Fruit fly (Drosophila melanogaster): Measurements from ENCODE around the gene CG7857.

- TF ChIP-seq CG17568 (GFP tag; optimal IDR thresholded peaks at IDR 0.05) (no peak), gsb-n (tag; optimal IDR thresholded peaks at IDR 0.05) (no peak), CG10431 (GFP tag; optimal IDR thresholded peaks at IDR 0.05) (no peak), Ets65A (GFP tag) (no peak), CG33213 (GFP tag; optimal IDR thresholded peaks at IDR 0.05) (no peak), sens-2 (GFP tag; IDR thresholded peaks at IDR 0.05) (no peak), CG9437 (GFP tag; optimal IDR thresholded peaks at IDR 0.05) (no peak), CG12071 (GFP tag; optimal IDR thresholded peaks at IDR 0.05) (no peak), vnd (GFP tag; IDR thresholded peaks at IDR 0.05; ENCODE audit: partially characterized antibody) (no peak), toy (GFP tag; IDR thresholded peaks at IDR 0.05) (no peak), crc (GFP tag; optimal IDR thresholded peaks at IDR 0.05) (no peak), CG17912 (GFP tag; optimal IDR thresholded peaks at IDR 0.05) (no peak)
Observed at dm6 chr3L:15528096-15528495, 23.4 kb upstream of the CG7857 start, which contains the start of gene CG42728.
